Fruit fly (Drosophila melanogaster) whole organism, prepupa: Measurements from ENCODE around the gene ric8a.
A peak's percentile ranks its signal among the peaks of the same experiment; 100 is the strongest.

Experiments used
- CG10669 ChIP-seq: fragments of 200-800 bp; sonication (Bioruptor generic); optimal IDR thresholded peaks from 3 replicates; lab custom pipeline; 2018; ENCODE audit warnings: missing biosample characterization, mild to moderate bottlenecking, missing genetic modification characterization, moderate library complexity
- CG11762 ChIP-seq: fragments of 200-800 bp; sonication (Bioruptor generic); optimal IDR thresholded peaks from 3 replicates; lab custom pipeline; 2016; ENCODE audit warnings: missing biosample characterization, missing genetic modification characterization; ENCODE audit not compliant: insufficient read depth
- CG31627 ChIP-seq: fragments of 200-800 bp; sonication (Bioruptor generic); optimal IDR thresholded peaks from 3 replicates; lab custom pipeline; 2016; ENCODE audit warnings: missing biosample characterization, missing genetic modification characterization
- CG9139 ChIP-seq: fragments of 200-800 bp; sonication (Bioruptor generic); optimal IDR thresholded peaks from 3 replicates; lab custom pipeline; 2017; ENCODE audit warnings: missing biosample characterization, mild to moderate bottlenecking, missing genetic modification characterization
- lz ChIP-seq: fragments of 200-800 bp; sonication (Bioruptor generic); optimal IDR thresholded peaks from 3 replicates; lab custom pipeline; 2016; ENCODE audit warnings: missing biosample characterization, missing genetic modification characterization
- svp ChIP-seq: fragments of 200-800 bp; sonication (Bioruptor generic); peaks from one replicate; lab custom pipeline; 2016; ENCODE audit warnings: missing biosample characterization, missing genetic modification characterization

dm6 chrX:9295518-9295917 is 39.5 kb downstream of the ric8a start:
- TF ChIP-seq CG10669 (GFP tag; lab: Kevin White, UChicago): peak; percentile 2
- TF ChIP-seq lz (GFP tag; lab: Kevin White, UChicago): peak; percentile 33
- no peak for TF ChIP-seq CG11762 (GFP tag; lab: Kevin White, UChicago)
- peak; percentile 21 for TF ChIP-seq svp (GFP tag; lab: Kevin White, UChicago)
- TF ChIP-seq CG31627 (GFP tag; lab: Kevin White, UChicago): peak; percentile 1
- no peak for TF ChIP-seq CG9139 (GFP tag; lab: Kevin White, UChicago)
